Worm (Caenorhabditis elegans) whole organism, L4 larva: ENCODE measurements around the gene phyh-1.

ENCODE experiments used
- R02D3.7 ChIP-seq: fragments of 150-350 bp; sonication (generic microtip); optimal IDR thresholded peaks from 3 replicates; lab custom pipeline; 2014; ENCODE audit warnings: missing biosample characterization, missing genetic modification characterization
- ctbp-1 ChIP-seq: fragments of 200-800 bp; sonication (Bioruptor generic); IDR thresholded peaks from 2 replicates; pipeline ENCODE4 v1.3.6; 2022; ENCODE audit warnings: missing genetic modification reagents, missing genetic modification characterization, missing compliant biosample characterization
- lin-13 ChIP-seq: fragments of 150-350 bp; optimal IDR thresholded peaks from 2 replicates; lab custom pipeline; 2014; ENCODE audit warnings: missing biosample characterization, missing genetic modification reagents, missing genetic modification characterization

DNA sequence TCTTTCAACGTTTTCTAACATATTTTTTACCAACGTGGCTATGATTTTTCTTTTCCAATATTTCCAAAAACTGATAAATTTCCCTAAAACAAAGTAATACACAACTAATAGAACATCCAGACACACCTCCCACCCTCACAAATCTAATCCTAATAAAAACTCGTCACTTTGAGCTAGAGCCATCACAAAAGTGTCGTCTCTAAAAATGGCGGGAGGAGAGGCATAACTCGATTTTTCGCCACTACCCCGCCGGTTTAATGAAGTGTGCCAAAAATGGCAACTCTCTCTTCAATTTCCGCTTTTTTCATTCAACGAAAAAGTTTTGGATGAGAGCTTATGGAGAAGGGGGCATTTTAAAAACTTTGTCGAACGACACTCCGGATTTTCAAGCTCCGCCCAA lies 26.3 kb downstream of the phyh-1 start:
- TF ChIP-seq lin-13 (GFP tag; lab: Kevin White, UChicago) (no peak), R02D3.7 (tag; lab: Kevin White, UChicago) (no peak), ctbp-1 (GFP tag; lab: Robert Waterston, UW) (no peak)
